Worm (Caenorhabditis elegans) whole organism, mixed stage, embryonic: ENCODE results near the gene srb-6.

ENCODE experiments used
- elt-1 ChIP-seq: sonication (generic microtip); optimal IDR thresholded peaks from 2 replicates; lab custom pipeline; 2017; ENCODE audit warnings: missing genetic modification characterization, mild to moderate bottlenecking, missing compliant biosample characterization, antibody characterized with exemption, moderate library complexity, borderline replicate concordance; ENCODE audit not compliant: insufficient read depth
- lin-13 ChIP-seq: fragments of 150-350 bp; optimal IDR thresholded peaks from 2 replicates; lab custom pipeline; 2014; ENCODE audit warnings: missing biosample characterization, missing genetic modification characterization
- tbx-8 ChIP-seq: fragments of 200-800 bp; sonication (Bioruptor generic); optimal IDR thresholded peaks from 2 replicates; lab custom pipeline; 2018; ENCODE audit warnings: mild to moderate bottlenecking, missing genetic modification characterization, moderate library complexity, missing compliant biosample characterization
- unc-39 ChIP-seq: fragments of 150-350 bp; optimal IDR thresholded peaks from 2 replicates; lab custom pipeline; 2014; ENCODE audit warnings: missing biosample characterization, missing genetic modification characterization
- unc-62 ChIP-seq: fragments of 150-350 bp; optimal IDR thresholded peaks from 2 replicates; lab custom pipeline; 2014; ENCODE audit warnings: missing biosample characterization, missing genetic modification reagents, missing genetic modification characterization

DNA sequence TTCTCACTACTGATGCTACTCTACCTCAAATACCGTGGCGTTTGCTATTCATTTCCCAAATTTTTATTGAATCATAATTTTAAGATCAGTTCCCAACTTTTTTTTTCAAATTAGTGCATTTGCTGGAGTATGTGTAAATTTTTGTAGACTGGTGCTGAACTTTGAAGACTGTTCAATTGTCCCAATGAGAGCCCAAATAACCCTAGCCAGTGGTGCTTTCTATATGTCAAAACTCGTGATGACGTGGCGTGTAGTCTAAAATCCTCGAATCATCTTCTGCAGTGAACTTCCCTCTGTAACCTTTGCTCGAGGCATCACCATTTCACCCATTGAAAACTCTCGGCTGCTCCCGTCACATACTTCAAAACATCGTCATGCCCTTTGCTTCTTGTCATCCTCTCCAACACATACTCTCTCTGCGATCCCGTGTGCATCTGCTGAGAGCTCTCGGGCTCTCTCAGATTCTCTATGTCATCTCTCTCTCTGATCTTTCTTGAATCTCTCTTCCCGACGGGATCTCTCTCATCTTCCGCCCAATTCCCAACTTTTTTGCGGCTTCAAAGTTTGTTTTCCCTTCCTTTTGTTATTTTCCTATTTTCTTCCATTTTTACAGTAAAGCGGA is 9.8 kb downstream of the srb-6 start:
- TF ChIP-seq tbx-8 (GFP tag; lab: Kevin White, UChicago) = no peak
- TF ChIP-seq unc-62 (GFP tag; lab: Kevin White, UChicago) = no peak
- TF ChIP-seq elt-1 (tag; lab: Kevin White, UChicago) = no peak
- no peak for TF ChIP-seq unc-39 (tag; lab: Kevin White, UChicago)
- TF ChIP-seq lin-13 = no peak
